Worm (Caenorhabditis elegans): ENCODE data around the gene nuaf-1.

ce11 chrV:13598370-13598769 is 29.9 kb upstream of the nuaf-1 start:
- TF ChIP-seq lin-39 (tag; optimal IDR thresholded peaks at IDR 0.05): no peak
- TF ChIP-seq egl-27 (tag; optimal IDR thresholded peaks at IDR 0.05): no peak
- no peak for TF ChIP-seq lin-13 (GFP tag; optimal IDR thresholded peaks at IDR 0.05)
- no peak for TF ChIP-seq unc-39 (tag; optimal IDR thresholded peaks at IDR 0.05)
